Worm (Caenorhabditis elegans): Measurements from ENCODE around the gene fbxa-88.

- TF ChIP-seq dao-5 (tag; optimal IDR thresholded peaks at IDR 0.05) (no peak), him-1 (tag; optimal IDR thresholded peaks at IDR 0.05) (no peak)
These were observed 26.1 kb upstream of the fbxa-88 start, which contains the start of gene str-111 for ce11 chrV:16169026-16169425.

Measured in whole organism, L4/young adult.